Worm (Caenorhabditis elegans): ENCODE data around the gene rars-2.

Gene rars-2

ce11 chrII:6116701-6117100, 8.7 kb upstream of the rars-2 start:
- no peak for TF ChIP-seq skn-1 (tag; optimal IDR thresholded peaks at IDR 0.05)
- no peak for TF ChIP-seq nhr-76 (tag; optimal IDR thresholded peaks at IDR 0.05)
- peak; percentile 88 for TF ChIP-seq aha-1 (tag)
- TF ChIP-seq madf-5 (GFP tag; IDR thresholded peaks at IDR 0.05) = no peak
- TF ChIP-seq daf-8 (GFP tag; IDR thresholded peaks at IDR 0.05) = no peak
- no peak for TF ChIP-seq ZK337.2 (GFP tag; IDR thresholded peaks at IDR 0.05)

ce11 chrII:6118163-6118562, 7.2 kb upstream of the rars-2 start, which contains the start of gene C29H12.6:
Gene C29H12.6 (minus strand): TSS chrII:6118263.
- TF ChIP-seq ceh-20 (GFP tag; IDR thresholded peaks at IDR 0.05) (no peak), nhr-237 (tag; optimal IDR thresholded peaks at IDR 0.05) (no peak), unc-62 (GFP tag; optimal IDR thresholded peaks at IDR 0.05 in 1 of 2) (no peak), unc-62 (tag; optimal IDR thresholded peaks at IDR 0.05) (no peak), lin-15B (tag; optimal IDR thresholded peaks at IDR 0.05) (no peak), zfp-3 (GFP tag; conservative IDR thresholded peaks at IDR 0.05) (no peak), dmd-8 (GFP tag; IDR thresholded peaks at IDR 0.05) (no peak), lin-39 (tag; optimal IDR thresholded peaks at IDR 0.05) (no peak), fkh-10 (GFP tag; optimal IDR thresholded peaks at IDR 0.05) (no peak), lin-38 (GFP tag; IDR thresholded peaks at IDR 0.05) (no peak), nhr-10 (tag; optimal IDR thresholded peaks at IDR 0.05) (no peak), nhr-6 (tag; optimal IDR thresholded peaks at IDR 0.05) (no peak), tra-1 (GFP tag; IDR thresholded peaks at IDR 0.05) (no peak), ceh-28 (tag; optimal IDR thresholded peaks at IDR 0.05) (no peak), aha-1 (tag) (no peak), F26F4.8 (GFP tag; conservative IDR thresholded peaks at IDR 0.05) (no peak), nhr-25 (tag; optimal IDR thresholded peaks at IDR 0.05; ENCODE audit: borderline replicate concordance, insufficient read depth) (no peak), nhr-102 (tag; optimal IDR thresholded peaks at IDR 0.05) (no peak), ZK546.5 (tag; optimal IDR thresholded peaks at IDR 0.05) (no peak)

- TF ChIP-seq Y105C5A.15 (GFP tag; IDR thresholded peaks at IDR 0.05) (no peak), mxl-3 (GFP tag; optimal IDR thresholded peaks at IDR 0.05) (no peak), lsy-2 (tag; optimal IDR thresholded peaks at IDR 0.05) (no peak), madf-9 (GFP tag; conservative IDR thresholded peaks at IDR 0.05) (no peak), fos-1 (tag; optimal IDR thresholded peaks at IDR 0.05) (no peak), tag-97 (GFP tag; IDR thresholded peaks at IDR 0.05) (no peak), Y48G9A.11 (GFP tag; IDR thresholded peaks at IDR 0.05) (no peak), ama-1 (optimal IDR thresholded peaks at IDR 0.05) (no peak), lin-13 (GFP tag; optimal IDR thresholded peaks at IDR 0.05) (no peak), pha-4 (GFP tag; IDR thresholded peaks at IDR 0.05) (no peak), pha-4 (tag; optimal IDR thresholded peaks at IDR 0.05) (no peak), daf-8 (GFP tag; IDR thresholded peaks at IDR 0.05) (no peak), dmd-8 (GFP tag; IDR thresholded peaks at IDR 0.05) (no peak), nhr-25 (tag; optimal IDR thresholded peaks at IDR 0.05; ENCODE audit: borderline replicate concordance, insufficient read depth) (no peak), ceh-82 (tag; optimal IDR thresholded peaks at IDR 0.05) (no peak), arid-1 (GFP tag; conservative IDR thresholded peaks at IDR 0.05) (no peak), lir-3 (tag; optimal IDR thresholded peaks at IDR 0.05) (no peak), saeg-2 (GFP tag; IDR thresholded peaks at IDR 0.05) (no peak), nhr-48 (tag; optimal IDR thresholded peaks at IDR 0.05) (no peak)
Measured at ce11 chrII:6120548-6120947, 4.8 kb upstream of the rars-2 start.
